Worm (Caenorhabditis elegans) whole organism, L2 larva: ENCODE results near the gene T05B4.13.

Experiments used
- C34F6.9 ChIP-seq: fragments of 150-350 bp; optimal IDR thresholded peaks from 2 replicates; lab custom pipeline; 2014; ENCODE audit warnings: missing biosample characterization, missing genetic modification characterization
- R02D3.7 ChIP-seq: fragments of 150-350 bp; optimal IDR thresholded peaks from 2 replicates; lab custom pipeline; 2014; ENCODE audit warnings: missing biosample characterization, missing genetic modification characterization
- Y55F3AM.14 ChIP-seq: fragments of 200-800 bp; sonication (Bioruptor generic); optimal IDR thresholded peaks from 2 replicates; lab custom pipeline; 2018; ENCODE audit warnings: mild to moderate bottlenecking, missing genetic modification characterization, missing compliant biosample characterization
- aly-2 ChIP-seq: fragments of 150-350 bp; optimal IDR thresholded peaks from 2 replicates; lab custom pipeline; 2014; ENCODE audit warnings: missing biosample characterization, missing genetic modification characterization
- blmp-1 ChIP-seq: sonication (generic microtip); optimal IDR thresholded peaks from 2 replicates; lab custom pipeline; 2017; ENCODE audit warnings: missing genetic modification characterization, mild to moderate bottlenecking, missing compliant biosample characterization, antibody characterized with exemption, moderate library complexity; ENCODE audit not compliant: insufficient read depth
- ceh-82 ChIP-seq: fragments of 150-350 bp; optimal IDR thresholded peaks from 2 replicates; lab custom pipeline; 2014; ENCODE audit warnings: missing biosample characterization, missing genetic modification characterization
- crh-2 ChIP-seq: sonication (generic microtip); optimal IDR thresholded peaks from 2 replicates; lab custom pipeline; 2017; ENCODE audit warnings: missing biosample characterization, missing genetic modification characterization
- dmd-4 ChIP-seq: sonication (generic microtip); optimal IDR thresholded peaks from 2 replicates; lab custom pipeline; 2017; ENCODE audit warnings: missing biosample characterization, missing genetic modification characterization
- egl-27 ChIP-seq: sonication (generic microtip); optimal IDR thresholded peaks from 3 replicates; lab custom pipeline; 2017; ENCODE audit warnings: missing biosample characterization, missing genetic modification reagents, missing genetic modification characterization
- elt-3 ChIP-seq: sonication (generic microtip); optimal IDR thresholded peaks from 2 replicates; lab custom pipeline; 2017; ENCODE audit warnings: missing biosample characterization, missing genetic modification characterization
- fos-1 ChIP-seq: fragments of 150-350 bp; optimal IDR thresholded peaks from 2 replicates; lab custom pipeline; 2014; ENCODE audit warnings: missing biosample characterization, missing genetic modification characterization
- gmeb-1 ChIP-seq: fragments of 150-350 bp; optimal IDR thresholded peaks from 2 replicates; lab custom pipeline; 2014; ENCODE audit warnings: missing biosample characterization, missing genetic modification characterization
- lin-11 ChIP-seq: fragments of 150-350 bp; sonication (generic microtip); optimal IDR thresholded peaks from 2 replicates; lab custom pipeline; 2014; ENCODE audit warnings: missing biosample characterization, missing genetic modification characterization, inconsistent platforms, mixed read lengths
- lin-13 ChIP-seq: fragments of 150-350 bp; optimal IDR thresholded peaks from 2 replicates; lab custom pipeline; 2014; ENCODE audit warnings: missing biosample characterization, missing genetic modification reagents, missing genetic modification characterization
- lsy-2 ChIP-seq, 2 experiments: fragments of 150-350 bp in 1 of 2; sonication (generic microtip) in 1 of 2; optimal IDR thresholded peaks; 2 replicates each; lab custom pipeline; 2014 to 2017; ENCODE audit warnings: missing biosample characterization in 2 of 2, missing genetic modification characterization in 2 of 2
- mdl-1 ChIP-seq, 2 experiments: fragments of 150-350 bp in 1 of 2; sonication (generic microtip) in 1 of 2; optimal IDR thresholded peaks; 2 replicates each; lab custom pipeline; 2017; ENCODE audit warnings: missing biosample characterization in 2 of 2, missing genetic modification characterization in 2 of 2
- nhr-10 ChIP-seq: sonication (generic microtip); optimal IDR thresholded peaks from 2 replicates; lab custom pipeline; 2017; ENCODE audit warnings: missing biosample characterization, missing genetic modification characterization
- nhr-11 ChIP-seq: fragments of 150-350 bp; optimal IDR thresholded peaks from 2 replicates; lab custom pipeline; 2014; ENCODE audit warnings: missing biosample characterization, missing genetic modification characterization
- nhr-21 ChIP-seq: fragments of 150-350 bp; optimal IDR thresholded peaks from 2 replicates; lab custom pipeline; 2014; ENCODE audit warnings: missing biosample characterization, missing genetic modification characterization
- nhr-23 ChIP-seq: fragments of 150-350 bp; optimal IDR thresholded peaks from 2 replicates; lab custom pipeline; 2014; ENCODE audit warnings: missing biosample characterization, missing genetic modification reagents, missing genetic modification characterization
- nhr-237 ChIP-seq: fragments of 150-350 bp; optimal IDR thresholded peaks from 2 replicates; lab custom pipeline; 2014; ENCODE audit warnings: missing biosample characterization, missing genetic modification characterization
- nhr-25 ChIP-seq: fragments of 150-350 bp; sonication (generic microtip); optimal IDR thresholded peaks from 3 replicates; lab custom pipeline; 2014; ENCODE audit warnings: missing biosample characterization, missing genetic modification characterization
- nhr-6 ChIP-seq: fragments of 150-350 bp; optimal IDR thresholded peaks from 2 replicates; lab custom pipeline; 2014; ENCODE audit warnings: missing biosample characterization, missing genetic modification characterization
- nhr-77 ChIP-seq: fragments of 150-350 bp; optimal IDR thresholded peaks from 2 replicates; lab custom pipeline; 2014; ENCODE audit warnings: missing biosample characterization, missing genetic modification characterization
- peb-1 ChIP-seq: fragments of 150-350 bp; optimal IDR thresholded peaks from 2 replicates; lab custom pipeline; 2014; ENCODE audit warnings: missing biosample characterization, missing genetic modification characterization
- sem-4 ChIP-seq: fragments of 150-350 bp; optimal IDR thresholded peaks from 2 replicates; lab custom pipeline; 2014; ENCODE audit warnings: missing biosample characterization, missing genetic modification reagents, missing genetic modification characterization
- skn-1 ChIP-seq: sonication (generic microtip); optimal IDR thresholded peaks from 2 replicates; lab custom pipeline; 2017; ENCODE audit warnings: missing biosample characterization, missing genetic modification characterization
- sma-3 ChIP-seq: sonication (generic microtip); optimal IDR thresholded peaks from 2 replicates; lab custom pipeline; 2016; ENCODE audit warnings: missing genetic modification reagents, missing genetic modification characterization, missing compliant biosample characterization
- sma-9 ChIP-seq, 2 experiments: fragments of 150-350 bp in 1 of 2; sonication (generic microtip) in 1 of 2; optimal IDR thresholded peaks; 2 replicates each; lab custom pipeline; 2014 to 2016; ENCODE audit warnings: missing genetic modification characterization in 2 of 2, mild to moderate bottlenecking in 1 of 2, missing biosample characterization in 1 of 2, missing compliant biosample characterization in 1 of 2, missing genetic modification reagents in 1 of 2, moderate library complexity in 1 of 2
- snpc-4 ChIP-seq: fragments of 150-350 bp; optimal IDR thresholded peaks from 2 replicates; lab custom pipeline; 2014; ENCODE audit warnings: missing biosample characterization, missing genetic modification characterization
- unc-39 ChIP-seq: fragments of 150-350 bp; optimal IDR thresholded peaks from 2 replicates; lab custom pipeline; 2014; ENCODE audit warnings: missing biosample characterization, missing genetic modification characterization
- unc-55 ChIP-seq: fragments of 150-350 bp; sonication (generic microtip); optimal IDR thresholded peaks from 3 replicates; lab custom pipeline; 2014; ENCODE audit warnings: missing biosample characterization, missing genetic modification reagents, missing genetic modification characterization
- unc-62 ChIP-seq: fragments of 150-350 bp; optimal IDR thresholded peaks from 2 replicates; lab custom pipeline; 2014; ENCODE audit warnings: missing biosample characterization, missing genetic modification reagents, missing genetic modification characterization
- ztf-1 ChIP-seq: fragments of 200-800 bp; sonication (Bioruptor generic); conservative IDR thresholded peaks from 2 replicates; pipeline ENCODE4 v1.3.6; 2022; ENCODE audit warnings: missing genetic modification characterization, missing compliant biosample characterization

T05B4.13 gene

DNA sequence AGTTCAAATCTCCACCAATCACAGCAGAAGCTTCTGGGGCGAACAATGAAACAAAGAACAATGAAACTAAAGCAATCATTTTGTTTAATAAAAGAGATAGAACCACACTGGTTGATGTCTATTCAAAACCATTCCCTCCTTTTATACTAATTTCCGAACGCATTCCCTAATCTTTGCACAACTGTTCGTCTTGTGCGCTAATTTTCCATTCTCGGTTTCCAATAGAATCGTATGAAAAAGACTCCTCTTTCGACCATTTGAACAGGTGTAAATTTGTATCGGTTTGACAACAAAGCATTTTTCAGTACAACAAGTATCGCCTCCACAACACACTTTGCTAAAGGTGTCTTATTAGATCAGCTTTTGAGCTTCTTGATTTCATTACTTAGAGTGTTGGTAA is 11.3 kb downstream of the T05B4.13 start, which contains the start of gene T05B4.8:
Gene T05B4.8, minus strand, starts transcription at position 101 of the 400 bp plus-strand sequence.
- TF ChIP-seq aly-2 (tag; lab: Kevin White, UChicago) = no peak
- no peak for TF ChIP-seq nhr-23 (tag; lab: Kevin White, UChicago)
- TF ChIP-seq blmp-1 (tag; lab: Kevin White, UChicago) = no peak
- no peak for TF ChIP-seq unc-55 (GFP tag; lab: Kevin White, UChicago)
- TF ChIP-seq lin-11 = no peak
- no peak for TF ChIP-seq nhr-77 (tag; lab: Kevin White, UChicago)
- TF ChIP-seq C34F6.9 (tag; lab: Kevin White, UChicago) = no peak

DNA sequence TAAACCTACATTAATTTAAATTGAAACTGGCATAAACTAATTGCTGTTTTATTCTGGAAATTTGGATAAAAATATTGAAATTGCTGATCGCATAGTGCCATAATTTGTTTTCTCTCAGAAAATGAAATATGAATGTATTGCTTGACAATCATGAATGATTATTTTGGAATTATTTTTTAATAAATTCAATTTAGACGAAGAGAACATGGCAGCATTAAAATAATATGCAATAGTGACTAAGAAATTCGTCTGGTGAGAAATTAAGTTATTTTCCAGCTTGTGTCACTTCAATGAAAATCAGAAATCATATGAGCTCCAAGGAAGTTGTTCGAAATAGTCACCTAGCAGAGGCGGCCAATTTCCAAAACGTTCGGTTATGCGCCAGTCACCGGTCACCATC is 12.7 kb downstream of the T05B4.13 start, which contains the start of gene srw-133:
Gene srw-133, minus strand, starts transcription at position 101 of the 400 bp plus-strand sequence.
- TF ChIP-seq sma-9 (GFP tag; optimal IDR thresholded peaks at IDR 0.05; lab: Kevin White, UChicago) (no peak), sma-9 (tag; optimal IDR thresholded peaks at IDR 0.05; lab: Kevin White, UChicago) (no peak), sem-4 (no peak)

DNA sequence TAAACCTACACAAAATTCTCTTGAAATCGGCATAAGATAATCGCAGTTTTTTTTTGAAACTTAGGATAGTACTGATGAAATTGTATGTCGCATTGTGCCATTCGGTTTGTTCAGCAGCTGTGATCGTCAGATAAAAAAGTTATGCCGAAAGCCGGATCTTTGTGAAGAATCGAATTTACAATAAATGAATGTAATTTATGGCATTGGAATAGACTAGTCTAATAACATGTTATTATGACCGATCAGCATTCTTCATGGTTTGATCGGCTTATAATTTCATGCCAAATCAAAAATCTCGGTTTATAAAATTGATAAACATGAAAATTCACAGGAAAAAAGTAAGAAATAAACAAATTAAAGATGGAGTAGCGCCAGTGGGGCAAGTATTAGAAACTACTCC is 14.8 kb downstream of the T05B4.13 start, which contains the start of gene srw-134:
Gene srw-134, minus strand, starts transcription at position 101 of the 400 bp plus-strand sequence.
- no peak for TF ChIP-seq fos-1
- TF ChIP-seq ceh-82 (tag; lab: Kevin White, UChicago) = no peak
- no peak for TF ChIP-seq blmp-1 (tag; lab: Kevin White, UChicago)
- no peak for TF ChIP-seq mdl-1 (tag; optimal IDR thresholded peaks at IDR 0.05; lab: Kevin White, UChicago)
- no peak for TF ChIP-seq nhr-237 (tag; lab: Kevin White, UChicago)
- no peak for TF ChIP-seq gmeb-1 (tag; lab: Kevin White, UChicago)
- no peak for TF ChIP-seq unc-39 (tag; lab: Kevin White, UChicago)

DNA sequence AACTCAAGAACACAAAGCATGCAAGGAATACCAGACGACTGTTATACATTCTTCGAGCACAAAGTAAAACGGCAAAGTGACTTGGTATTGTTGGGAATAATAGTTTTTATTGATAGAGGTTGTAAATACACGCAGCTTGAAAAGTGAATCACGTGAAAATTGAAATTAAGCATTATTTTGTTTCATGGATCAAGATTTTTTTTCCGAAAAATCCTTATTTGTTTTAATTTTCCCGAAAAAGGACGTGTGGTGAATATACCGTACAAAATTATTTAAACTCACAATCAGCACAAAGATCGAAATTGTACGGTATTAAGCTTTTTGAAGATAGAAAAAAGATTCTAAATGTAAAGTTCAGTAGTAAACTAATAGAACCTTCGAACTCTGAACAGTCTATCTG is 17.5 kb downstream of the T05B4.13 start, which contains the start of gene clc-18:
Gene clc-18, minus strand, starts transcription at position 101 of the 400 bp plus-strand sequence.
- TF ChIP-seq nhr-11 = no peak
- TF ChIP-seq nhr-6 = no peak
- TF ChIP-seq nhr-10 (tag; lab: Kevin White, UChicago) = no peak
- no peak for TF ChIP-seq fos-1
- TF ChIP-seq nhr-23 (tag; lab: Kevin White, UChicago) = no peak
- TF ChIP-seq peb-1 (tag; lab: Kevin White, UChicago) = no peak
- no peak for TF ChIP-seq elt-3 (tag; lab: Kevin White, UChicago)
- no peak for TF ChIP-seq ztf-1 (GFP tag; lab: Robert Waterston, UW)

DNA sequence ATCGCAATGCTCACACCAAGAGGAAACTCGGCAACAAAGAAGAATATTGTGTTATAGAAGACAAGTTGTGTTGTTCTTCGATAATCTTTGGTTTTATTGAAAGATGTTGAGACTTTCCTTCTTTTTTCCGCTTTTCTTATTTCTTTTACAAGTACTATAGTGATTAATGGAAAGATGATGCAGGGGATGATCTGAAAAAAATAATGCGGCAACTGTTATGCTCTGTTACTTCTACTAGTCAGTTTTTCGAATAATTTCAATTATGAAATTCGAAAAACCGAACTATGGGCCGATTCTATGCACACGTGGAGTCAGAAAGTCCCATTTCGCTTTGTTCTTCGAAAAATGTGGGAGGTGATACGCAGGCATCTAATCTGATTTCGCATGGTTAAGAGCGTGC is 20.6 kb downstream of the T05B4.13 start:
- no peak for TF ChIP-seq R02D3.7 (tag; lab: Kevin White, UChicago)
- no peak for TF ChIP-seq nhr-21
- TF ChIP-seq elt-3 (tag; lab: Kevin White, UChicago) = no peak
- no peak for TF ChIP-seq nhr-11
- TF ChIP-seq snpc-4 (tag; lab: Kevin White, UChicago) = no peak

DNA sequence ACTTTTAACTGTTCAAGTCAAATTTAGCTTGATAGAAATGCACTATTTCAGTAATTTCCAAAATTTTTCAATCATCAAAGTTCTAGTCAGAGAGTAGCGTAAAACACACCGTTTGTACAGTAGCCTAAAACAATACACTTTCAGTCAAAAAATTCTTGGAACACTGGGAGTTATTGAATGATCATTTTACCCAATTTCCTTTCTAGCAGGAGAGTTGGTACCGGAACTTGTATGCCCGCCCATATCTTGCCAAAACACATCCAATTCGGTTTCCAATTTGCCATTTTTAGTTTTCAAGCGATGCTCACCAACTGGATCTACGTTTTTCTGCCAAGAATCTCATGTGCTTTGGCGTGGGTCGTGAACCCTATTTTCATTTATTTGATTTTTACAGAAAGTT is 23.0 kb downstream of the T05B4.13 start, which contains the start of gene srj-39:
Gene srj-39, plus strand, starts transcription at position 301 of the 400 bp plus-strand sequence.
- TF ChIP-seq nhr-23 (tag; lab: Kevin White, UChicago) (no peak), ztf-1 (GFP tag; lab: Robert Waterston, UW) (no peak), unc-62 (no peak), R02D3.7 (tag; lab: Kevin White, UChicago) (no peak), lin-13 (GFP tag; lab: Kevin White, UChicago) (no peak), crh-2 (tag; lab: Kevin White, UChicago) (no peak), skn-1 (no peak), dmd-4 (tag; lab: Kevin White, UChicago) (no peak), mdl-1 (tag; optimal IDR thresholded peaks at IDR 0.05; lab: Kevin White, UChicago) (no peak), nhr-77 (tag; lab: Kevin White, UChicago) (no peak), lsy-2 (tag; optimal IDR thresholded peaks at IDR 0.05; lab: Kevin White, UChicago) (no peak), elt-3 (tag; lab: Kevin White, UChicago) (no peak), sma-3 (no peak), nhr-25 (no peak), egl-27 (tag; lab: Kevin White, UChicago) (no peak), nhr-237 (tag; lab: Kevin White, UChicago) (no peak), Y55F3AM.14 (GFP tag; lab: Kevin White, UChicago) (no peak)
